Worm (Caenorhabditis elegans): ENCODE data around the gene ifc-2.

ce11 chrX:599476-599875, 55.2 kb downstream of the ifc-2 start, which contains the start of gene F13C5.3:
- TF ChIP-seq zag-1 (tag; optimal IDR thresholded peaks at IDR 0.05) (no peak), pqm-1 (tag; optimal IDR thresholded peaks at IDR 0.05) (no peak), ceh-82 (tag; optimal IDR thresholded peaks at IDR 0.05) (no peak), elt-3 (tag; optimal IDR thresholded peaks at IDR 0.05) (no peak), R02D3.7 (tag; optimal IDR thresholded peaks at IDR 0.05) (no peak), ceh-28 (tag; optimal IDR thresholded peaks at IDR 0.05) (no peak), lsy-12 (tag; optimal IDR thresholded peaks at IDR 0.05) (no peak), lin-39 (tag; optimal IDR thresholded peaks at IDR 0.05) (no peak), ztf-11 (tag; optimal IDR thresholded peaks at IDR 0.05) (no peak), nhr-12 (tag; optimal IDR thresholded peaks at IDR 0.05) (no peak), elt-2 (tag; optimal IDR thresholded peaks at IDR 0.05) (no peak), nhr-76 (tag; optimal IDR thresholded peaks at IDR 0.05) (no peak)

Measured in whole organism, L3 larva.